Fruit fly (Drosophila melanogaster) whole organism, embryonic: ENCODE results near the gene Ets97D.
A peak's percentile ranks its signal among the peaks of the same experiment; 100 is the strongest.

Experiments
- C15 ChIP-seq: fragments of 200-800 bp; sonication (Bioruptor generic); IDR thresholded peaks from 3 replicates; pipeline ENCODE4 v1.3.6; 2022; ENCODE audit warnings: missing biosample characterization, missing genetic modification characterization
- CG1024 ChIP-seq: fragments of 200-800 bp; sonication (Bioruptor generic); IDR thresholded peaks from 2 replicates; pipeline ENCODE4 v1.3.6; 2022; ENCODE audit warnings: missing biosample characterization, missing genetic modification characterization
- CG10274 ChIP-seq: fragments of 200-800 bp; sonication (Bioruptor generic); optimal IDR thresholded peaks from 3 replicates; lab custom pipeline; 2017; ENCODE audit warnings: missing biosample characterization, mild to moderate bottlenecking, missing genetic modification characterization
- CG11504 ChIP-seq: fragments of 200-800 bp; sonication (Bioruptor generic); optimal IDR thresholded peaks from 3 replicates; lab custom pipeline; 2019; ENCODE audit warnings: missing biosample characterization, mild to moderate bottlenecking, missing genetic modification characterization, moderate library complexity
- CG12299 ChIP-seq: fragments of 200-800 bp; sonication (Bioruptor generic); optimal IDR thresholded peaks from 2 replicates; lab custom pipeline; 2018; ENCODE audit warnings: missing biosample characterization, mild to moderate bottlenecking, missing genetic modification characterization
- CG13894 ChIP-seq: fragments of 200-800 bp; sonication (Bioruptor generic); optimal IDR thresholded peaks from 3 replicates; lab custom pipeline; 2018; ENCODE audit warnings: missing biosample characterization, mild to moderate bottlenecking, missing genetic modification characterization, moderate library complexity
- CG15601 ChIP-seq: fragments of 200-800 bp; sonication (Bioruptor generic); optimal IDR thresholded peaks from 3 replicates; lab custom pipeline; 2019; ENCODE audit warnings: missing biosample characterization, mild to moderate bottlenecking, missing genetic modification characterization, moderate library complexity
- CG2875 ChIP-seq: fragments of 200-800 bp; sonication (Bioruptor generic); optimal IDR thresholded peaks from 2 replicates; lab custom pipeline; 2017; ENCODE audit warnings: missing biosample characterization, mild to moderate bottlenecking, missing genetic modification characterization, missing genetic modification reagents
- CG30431 ChIP-seq: fragments of 200-800 bp; sonication (Bioruptor generic); optimal IDR thresholded peaks from 2 replicates; lab custom pipeline; 2017; ENCODE audit warnings: missing biosample characterization, missing genetic modification characterization
- CG31441 ChIP-seq: fragments of 200-800 bp; sonication (Bioruptor generic); IDR thresholded peaks from 2 replicates; pipeline ENCODE4 v1.3.6; 2022; ENCODE audit warnings: missing biosample characterization, missing genetic modification characterization
- CG3163 ChIP-seq: fragments of 200-800 bp; sonication (Bioruptor generic); optimal IDR thresholded peaks from 3 replicates; lab custom pipeline; 2016; ENCODE audit warnings: missing biosample characterization, missing genetic modification characterization
- CG4360 ChIP-seq: fragments of 200-800 bp; sonication (Bioruptor generic); IDR thresholded peaks from 2 replicates; pipeline ENCODE4 v1.3.6; 2022; ENCODE audit warnings: missing biosample characterization, missing genetic modification characterization
- CG4854 ChIP-seq: fragments of 200-800 bp; sonication (Bioruptor generic); optimal IDR thresholded peaks from 2 replicates; lab custom pipeline; 2016; ENCODE audit warnings: missing biosample characterization, missing genetic modification characterization, inconsistent platforms
- CG6689 ChIP-seq: fragments of 200-800 bp; sonication (Bioruptor generic); IDR thresholded peaks from 2 replicates; pipeline ENCODE4 v1.3.6; 2022; ENCODE audit warnings: missing biosample characterization, missing genetic modification characterization
- CG6854 ChIP-seq: fragments of 200-800 bp; sonication (Bioruptor generic); optimal IDR thresholded peaks from 3 replicates; lab custom pipeline; 2017; ENCODE audit warnings: missing biosample characterization, mild to moderate bottlenecking, missing genetic modification characterization
- CG8478 ChIP-seq: fragments of >200 bp; optimal IDR thresholded peaks from 2 replicates; lab custom pipeline; 2018
- CG8765 ChIP-seq: fragments of 200-800 bp; sonication (Bioruptor generic); IDR thresholded peaks from 2 replicates; pipeline ENCODE4 v1.3.6; 2022; ENCODE audit warnings: missing biosample characterization, missing genetic modification characterization
- CG8944 ChIP-seq: fragments of 200-800 bp; sonication (Bioruptor generic); optimal IDR thresholded peaks from 3 replicates; lab custom pipeline; 2016; ENCODE audit warnings: missing biosample characterization, missing genetic modification characterization
- Dad ChIP-seq: fragments of 200-800 bp; sonication (Bioruptor generic); optimal IDR thresholded peaks from 3 replicates; lab custom pipeline; 2016; ENCODE audit warnings: missing biosample characterization, missing genetic modification characterization
- Dip2 ChIP-seq: fragments of 200-800 bp; sonication (Bioruptor generic); IDR thresholded peaks from 2 replicates; pipeline ENCODE4 v1.3.6; 2022; ENCODE audit warnings: missing biosample characterization, missing genetic modification characterization
- Dp ChIP-seq: fragments of 200-800 bp; sonication (Bioruptor generic); optimal IDR thresholded peaks from 2 replicates; lab custom pipeline; 2018; ENCODE audit warnings: missing biosample characterization, mild to moderate bottlenecking, missing genetic modification characterization, moderate library complexity
- ERR ChIP-seq: fragments of 200-800 bp; sonication (Bioruptor generic); optimal IDR thresholded peaks from 2 replicates; lab custom pipeline; 2016; ENCODE audit warnings: missing biosample characterization, missing genetic modification characterization
- Elba2 ChIP-seq: fragments of 200-800 bp; sonication (Bioruptor generic); optimal IDR thresholded peaks from 3 replicates; lab custom pipeline; 2016; ENCODE audit warnings: missing biosample characterization, missing genetic modification characterization
- Fer3 ChIP-seq: fragments of 200-800 bp; sonication (Bioruptor generic); optimal IDR thresholded peaks from 2 replicates; lab custom pipeline; 2018; ENCODE audit warnings: missing biosample characterization, mild to moderate bottlenecking, missing genetic modification characterization, moderate library complexity
- GATAe ChIP-seq: fragments of 200-800 bp; sonication (Bioruptor generic); conservative IDR thresholded peaks from 2 replicates; pipeline ENCODE4 v1.3.6; 2022; ENCODE audit warnings: missing biosample characterization, missing genetic modification characterization
- HHEX ChIP-seq: fragments of 200-800 bp; sonication (Bioruptor generic); optimal IDR thresholded peaks from 3 replicates; lab custom pipeline; 2017; ENCODE audit warnings: missing biosample characterization, mild to moderate bottlenecking, missing genetic modification characterization, missing genetic modification reagents
- Hr39 ChIP-seq: fragments of >200 bp; optimal IDR thresholded peaks from 2 replicates; lab custom pipeline; 2017
- Side ChIP-seq: fragments of 200-800 bp; sonication (Bioruptor generic); optimal IDR thresholded peaks from 2 replicates; lab custom pipeline; 2016; ENCODE audit warnings: missing biosample characterization, missing genetic modification characterization
- Sox100B ChIP-seq: fragments of 200-800 bp; sonication (Bioruptor generic); optimal IDR thresholded peaks from 3 replicates; lab custom pipeline; 2018; ENCODE audit warnings: missing biosample characterization, mild to moderate bottlenecking, missing genetic modification characterization
- Vsx1 ChIP-seq: fragments of 200-800 bp; sonication (Bioruptor generic); optimal IDR thresholded peaks from 2 replicates; lab custom pipeline; 2017; ENCODE audit warnings: missing biosample characterization, mild to moderate bottlenecking, missing genetic modification characterization, missing genetic modification reagents
- Xbp1 ChIP-seq: fragments of 200-800 bp; sonication (Bioruptor generic); optimal IDR thresholded peaks from 3 replicates; lab custom pipeline; 2016; ENCODE audit warnings: missing biosample characterization, mild to moderate bottlenecking, missing genetic modification characterization
- ase ChIP-seq: fragments of 200-800 bp; sonication (Bioruptor generic); IDR thresholded peaks from 3 replicates; pipeline ENCODE4 v1.3.6; 2022; ENCODE audit warnings: missing biosample characterization, missing genetic modification characterization
- bsh ChIP-seq, 2 experiments: fragments of 200-800 bp; sonication (Bioruptor generic); optimal IDR thresholded peaks; 2 replicates each; lab custom pipeline; 2017 to 2018; ENCODE audit warnings: mild to moderate bottlenecking in 2 of 2, missing biosample characterization in 2 of 2, missing genetic modification characterization in 2 of 2, moderate library complexity in 1 of 2
- cad ChIP-seq: fragments of >200 bp; optimal IDR thresholded peaks from 2 replicates; lab custom pipeline; 2017; ENCODE audit warnings: missing biosample characterization, missing genetic modification characterization
- cg ChIP-seq: fragments of 200-800 bp; sonication (Bioruptor generic); optimal IDR thresholded peaks from 3 replicates; lab custom pipeline; 2019; ENCODE audit warnings: missing biosample characterization, mild to moderate bottlenecking, missing genetic modification characterization, moderate library complexity
- chm ChIP-seq: fragments of 200-800 bp; sonication (Bioruptor generic); IDR thresholded peaks from 2 replicates; pipeline ENCODE4 v1.3.6; 2022; ENCODE audit warnings: missing biosample characterization, missing genetic modification characterization
- fd102C ChIP-seq: fragments of 200-800 bp; sonication (Bioruptor generic); optimal IDR thresholded peaks from 2 replicates; lab custom pipeline; 2018; ENCODE audit warnings: missing biosample characterization, mild to moderate bottlenecking, missing genetic modification characterization, moderate library complexity
- jigr1 ChIP-seq: fragments of 200-800 bp; sonication (Bioruptor generic); IDR thresholded peaks from 3 replicates; pipeline ENCODE4 v1.3.6; 2022; ENCODE audit warnings: missing biosample characterization, missing genetic modification characterization
- lmd ChIP-seq: fragments of 200-800 bp; sonication (Bioruptor generic); IDR thresholded peaks from 2 replicates; pipeline ENCODE4 v1.3.6; 2022; ENCODE audit warnings: missing biosample characterization, missing genetic modification characterization
- luna ChIP-seq: fragments of 200-800 bp; sonication (Bioruptor generic); optimal IDR thresholded peaks from 2 replicates; lab custom pipeline; 2016; ENCODE audit warnings: missing biosample characterization, missing genetic modification characterization
- onecut ChIP-seq: fragments of 200-800 bp; sonication (Bioruptor generic); IDR thresholded peaks from 2 replicates; pipeline ENCODE4 v1.3.6; 2022; ENCODE audit warnings: missing biosample characterization, missing genetic modification characterization
- peb ChIP-seq: fragments of 200-800 bp; sonication (Bioruptor generic); IDR thresholded peaks from 2 replicates; pipeline ENCODE4 v1.3.6; 2022; ENCODE audit warnings: missing biosample characterization, missing genetic modification characterization
- pfk ChIP-seq: fragments of 200-800 bp; sonication (Bioruptor generic); optimal IDR thresholded peaks from 2 replicates; lab custom pipeline; 2018; ENCODE audit warnings: missing biosample characterization, mild to moderate bottlenecking, missing genetic modification characterization, moderate library complexity
- phol ChIP-seq: fragments of 200-800 bp; sonication (Bioruptor generic); optimal IDR thresholded peaks from 3 replicates; lab custom pipeline; 2018; ENCODE audit warnings: missing biosample characterization, mild to moderate bottlenecking, missing genetic modification characterization, moderate library complexity
- repo ChIP-seq: fragments of 200-800 bp; sonication (Bioruptor generic); optimal IDR thresholded peaks from 2 replicates; lab custom pipeline; 2016; ENCODE audit warnings: missing biosample characterization, missing genetic modification characterization
- sc ChIP-seq, 3 experiments: fragments of >200 bp in 2 of 3; fragments of 200-800 bp in 1 of 3; sonication (Bioruptor generic) in 1 of 3; optimal IDR thresholded peaks; 2 replicates in 2 of 3; 3 replicates in 1 of 3; lab custom pipeline; 2017; ENCODE audit warnings: mild to moderate bottlenecking in 1 of 3, missing biosample characterization in 1 of 3, missing genetic modification characterization in 1 of 3, missing genetic modification reagents in 1 of 3
- sens ChIP-seq: fragments of 200-800 bp; sonication (Bioruptor generic); peaks from one replicate; lab custom pipeline; 2016; ENCODE audit warnings: missing biosample characterization, missing genetic modification characterization
- tup ChIP-seq: fragments of 200-800 bp; sonication (Bioruptor generic); optimal IDR thresholded peaks from 2 replicates; lab custom pipeline; 2016; ENCODE audit warnings: missing biosample characterization, mild to moderate bottlenecking, missing genetic modification characterization, moderate library complexity
- vfl ChIP-seq: fragments of 200-800 bp; sonication (Bioruptor generic); optimal IDR thresholded peaks from 2 replicates; lab custom pipeline; 2016; ENCODE audit warnings: missing biosample characterization, missing genetic modification characterization

The Ets97D gene

DNA sequence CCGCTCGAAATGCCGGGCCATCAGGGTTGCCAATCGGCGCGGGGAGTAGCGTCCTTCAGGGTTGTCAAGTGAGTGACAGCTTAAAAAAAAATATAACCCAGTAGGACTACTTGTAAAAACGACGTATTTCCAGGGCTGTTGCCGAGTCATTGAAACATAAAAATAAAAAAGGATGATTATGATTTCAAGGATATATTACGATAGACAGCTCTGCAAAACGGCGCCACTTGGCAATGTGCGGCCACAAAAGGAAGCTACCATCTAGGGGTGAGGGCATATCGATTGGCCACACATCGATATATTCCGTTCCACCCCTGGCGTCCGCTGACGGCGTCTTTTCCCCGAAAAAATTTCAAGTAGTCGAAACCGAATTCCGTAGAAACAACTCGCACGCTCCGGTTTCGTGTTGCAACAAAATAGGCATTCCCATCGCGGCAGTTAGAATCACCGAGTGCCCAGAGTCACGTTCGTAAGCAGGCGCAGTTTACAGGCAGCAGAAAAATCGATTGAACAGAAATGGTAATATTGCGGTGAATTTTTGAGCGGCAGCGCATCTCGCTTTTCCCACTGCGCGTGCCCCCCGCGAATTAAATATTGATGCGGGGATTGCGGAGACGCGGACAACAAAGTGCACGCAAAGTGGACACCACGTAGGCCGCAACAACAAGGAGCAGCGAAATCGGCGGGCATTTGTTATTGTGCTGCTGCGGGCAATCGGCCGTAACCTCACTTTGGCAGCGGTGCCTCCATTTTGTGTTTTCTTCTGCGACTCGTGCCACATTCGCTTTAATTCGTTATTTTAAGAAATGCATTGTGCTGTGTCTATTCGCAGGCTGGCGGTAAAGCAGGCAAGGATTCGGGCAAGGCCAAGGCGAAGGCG is 45.9 kb downstream of the Ets97D start, which contains the start of the genes ball and His2Av (continued):
- peak; percentile 69 for TF ChIP-seq CG15601 (tag; lab: Kevin White, UChicago)
- peak; percentile 78 for TF ChIP-seq CG8765 (GFP tag; lab: Robert Waterston, UW)
- TF ChIP-seq CG4854 (GFP tag; lab: Kevin White, UChicago), result peak; percentile 72
- TF ChIP-seq CG31441 (GFP tag; lab: Robert Waterston, UW), result peak; percentile 71
- TF ChIP-seq sc (optimal IDR thresholded peaks at IDR 0.05; lab: Kevin White, UChicago), result no peak
- peak; percentile 22 for TF ChIP-seq sc (GFP tag; optimal IDR thresholded peaks at IDR 0.05; lab: Kevin White, UChicago)
- TF ChIP-seq Dp (GFP tag; lab: Kevin White, UChicago), result peak; percentile 67
- TF ChIP-seq Fer3 (tag; lab: Kevin White, UChicago), result peak; percentile 68
- TF ChIP-seq phol (tag; lab: Kevin White, UChicago), result peak; percentile 76
- TF ChIP-seq ase (GFP tag; lab: Robert Waterston, UW), result peak; percentile 82
- peak; percentile 54 for TF ChIP-seq CG4360
- TF ChIP-seq tup (GFP tag; lab: Kevin White, UChicago), result peak; percentile 74
- peak; percentile 83 for TF ChIP-seq onecut (GFP tag; lab: Robert Waterston, UW)
- TF ChIP-seq HHEX (GFP tag; lab: Kevin White, UChicago), result peak; percentile 64
- no peak for TF ChIP-seq pfk (GFP tag; lab: Kevin White, UChicago)
- TF ChIP-seq CG1024 (GFP tag; lab: Robert Waterston, UW), result peak; percentile 80
- TF ChIP-seq chm (GFP tag; lab: Robert Waterston, UW), result peak; percentile 83
- TF ChIP-seq Hr39 (lab: Kevin White, UChicago), result no peak
- TF ChIP-seq ERR (GFP tag; lab: Kevin White, UChicago), result peak; percentile 81
- TF ChIP-seq cg (GFP tag; lab: Kevin White, UChicago), result no peak
- peak; percentile 82 for TF ChIP-seq Elba2 (GFP tag; lab: Kevin White, UChicago)
- peak; percentile 56 for TF ChIP-seq CG30431 (GFP tag; lab: Kevin White, UChicago)
- peak; percentile 71 for TF ChIP-seq CG2875 (GFP tag; lab: Kevin White, UChicago)
- TF ChIP-seq C15 (GFP tag; lab: Robert Waterston, UW), result peak; percentile 65
- TF ChIP-seq CG10274, result peak; percentile 60
- peak; percentile 37 for TF ChIP-seq Sox100B
- peak; percentile 91 for TF ChIP-seq Side (GFP tag; lab: Kevin White, UChicago)
- TF ChIP-seq jigr1 (GFP tag; lab: Robert Waterston, UW), result no peak
- peak; percentile 68 for TF ChIP-seq vfl (GFP tag; lab: Kevin White, UChicago)
- peak; percentile 76 for TF ChIP-seq CG3163
- peak; percentile 34; the same call in 1 of the 2 replicates for TF ChIP-seq peb (GFP tag; lab: Robert Waterston, UW)
- peak in 1 of 2 experiments; percentile 83 for TF ChIP-seq bsh (GFP tag; optimal IDR thresholded peaks at IDR 0.05; lab: Kevin White, UChicago)
- TF ChIP-seq repo (GFP tag; lab: Kevin White, UChicago), result peak; percentile 86
- TF ChIP-seq CG12299 (tag; lab: Kevin White, UChicago), result peak; percentile 73
- TF ChIP-seq GATAe, result peak; percentile 51; the same call in 1 of the 2 replicates
- peak; percentile 75 for TF ChIP-seq CG11504 (tag; lab: Kevin White, UChicago)
- peak; percentile 67 for TF ChIP-seq luna (GFP tag; lab: Kevin White, UChicago)
- TF ChIP-seq Xbp1 (GFP tag; lab: Kevin White, UChicago), result peak; percentile 93
- peak; percentile 82 for TF ChIP-seq CG13894
- peak; percentile 89 for TF ChIP-seq CG8944
- no peak for TF ChIP-seq Dip2
- TF ChIP-seq lmd (GFP tag; lab: Robert Waterston, UW), result peak; percentile 83
- TF ChIP-seq Vsx1, result peak; percentile 55
- TF ChIP-seq CG6689 (GFP tag; lab: Robert Waterston, UW), result peak; percentile 84
- peak; percentile 98 for TF ChIP-seq sens
- no peak for TF ChIP-seq CG8478 (lab: Kevin White, UChicago)
- no peak for TF ChIP-seq cad
- peak; percentile 81 for TF ChIP-seq Dad (GFP tag; lab: Kevin White, UChicago)
- TF ChIP-seq CG6854, result peak; percentile 60
- TF ChIP-seq fd102C (GFP tag; lab: Kevin White, UChicago), result peak; percentile 58
